Fruit fly (Drosophila melanogaster) whole organism, embryonic: ENCODE data around the gene Glut4EF.
A peak's percentile ranks its signal among the peaks of the same experiment; 100 is the strongest.

Experiments
- Adf1 ChIP-seq: fragments of 200-800 bp; sonication (Bioruptor generic); IDR thresholded peaks from 2 replicates; pipeline ENCODE4 v1.3.6; 2022; ENCODE audit warnings: missing biosample characterization, missing genetic modification characterization
- Antp ChIP-seq: fragments of 200-800 bp; sonication (Bioruptor generic); optimal IDR thresholded peaks from 3 replicates; lab custom pipeline; 2016; ENCODE audit warnings: missing biosample characterization, missing genetic modification characterization
- B-H2 ChIP-seq: fragments of 200-800 bp; sonication (Bioruptor generic); optimal IDR thresholded peaks from 2 replicates; lab custom pipeline; 2018; ENCODE audit warnings: missing biosample characterization, mild to moderate bottlenecking, missing genetic modification characterization
- BtbVII ChIP-seq: fragments of 200-800 bp; sonication (Bioruptor generic); optimal IDR thresholded peaks from 3 replicates; lab custom pipeline; 2017; ENCODE audit warnings: missing biosample characterization, mild to moderate bottlenecking, missing genetic modification characterization
- CG10654 ChIP-seq: fragments of 200-800 bp; sonication (Bioruptor generic); optimal IDR thresholded peaks from 2 replicates; lab custom pipeline; 2016; ENCODE audit warnings: missing biosample characterization, missing genetic modification characterization
- CG11093 ChIP-seq: fragments of 200-800 bp; sonication (Bioruptor generic); IDR thresholded peaks from 3 replicates; pipeline ENCODE4 v1.3.6; 2022; ENCODE audit warnings: missing biosample characterization, missing genetic modification characterization
- CG11398 ChIP-seq: fragments of 200-800 bp; sonication (Bioruptor generic); optimal IDR thresholded peaks from 2 replicates; lab custom pipeline; 2016; ENCODE audit warnings: missing biosample characterization, missing genetic modification characterization
- CG11504 ChIP-seq: fragments of 200-800 bp; sonication (Bioruptor generic); optimal IDR thresholded peaks from 3 replicates; lab custom pipeline; 2019; ENCODE audit warnings: missing biosample characterization, mild to moderate bottlenecking, missing genetic modification characterization, moderate library complexity
- CG12659 ChIP-seq: fragments of 200-800 bp; sonication (Bioruptor generic); optimal IDR thresholded peaks from 3 replicates; lab custom pipeline; 2017; ENCODE audit warnings: mild to moderate bottlenecking, missing biosample characterization, missing genetic modification reagents, missing genetic modification characterization
- CG14441 ChIP-seq: fragments of 200-800 bp; sonication (Bioruptor generic); IDR thresholded peaks from 2 replicates; pipeline ENCODE4 v1.3.6; 2022; ENCODE audit warnings: missing biosample characterization, missing genetic modification characterization
- CG14710 ChIP-seq: fragments of 200-800 bp; sonication (Bioruptor generic); optimal IDR thresholded peaks from 3 replicates; lab custom pipeline; 2019; ENCODE audit warnings: missing biosample characterization, mild to moderate bottlenecking, missing genetic modification characterization, moderate library complexity
- CG15514 ChIP-seq: fragments of 200-800 bp; sonication (Bioruptor generic); optimal IDR thresholded peaks from 3 replicates; lab custom pipeline; 2017; ENCODE audit warnings: missing biosample characterization, missing genetic modification characterization, mild to moderate bottlenecking, moderate library complexity, missing genetic modification reagents
- CG15696 ChIP-seq: fragments of 200-800 bp; sonication (Bioruptor generic); optimal IDR thresholded peaks from 2 replicates; lab custom pipeline; 2019; ENCODE audit warnings: missing biosample characterization, mild to moderate bottlenecking, missing genetic modification characterization, moderate library complexity
- CG2202 ChIP-seq: fragments of 200-800 bp; sonication (Bioruptor generic); optimal IDR thresholded peaks from 2 replicates; lab custom pipeline; 2018; ENCODE audit warnings: missing biosample characterization, mild to moderate bottlenecking, missing genetic modification characterization
- CG2678 ChIP-seq: fragments of 200-800 bp; sonication (Bioruptor generic); optimal IDR thresholded peaks from 3 replicates; lab custom pipeline; 2019; ENCODE audit warnings: missing biosample characterization, mild to moderate bottlenecking, missing genetic modification characterization, moderate library complexity
- CG2712 ChIP-seq: fragments of 200-800 bp; optimal IDR thresholded peaks from 3 replicates; lab custom pipeline; 2019; ENCODE audit warnings: missing biosample characterization, mild to moderate bottlenecking, missing genetic modification characterization, moderate library complexity
- CG3065 ChIP-seq: fragments of 200-800 bp; sonication (Bioruptor generic); optimal IDR thresholded peaks from 2 replicates; lab custom pipeline; 2016; ENCODE audit warnings: missing biosample characterization, missing genetic modification characterization
- CG31388 ChIP-seq: fragments of 200-800 bp; sonication (Bioruptor generic); optimal IDR thresholded peaks from 2 replicates; lab custom pipeline; 2016; ENCODE audit warnings: missing biosample characterization, missing genetic modification characterization
- CG31441 ChIP-seq: fragments of 200-800 bp; sonication (Bioruptor generic); IDR thresholded peaks from 2 replicates; pipeline ENCODE4 v1.3.6; 2022; ENCODE audit warnings: missing biosample characterization, missing genetic modification characterization
- CG32772 ChIP-seq: fragments of 200-800 bp; sonication (Bioruptor generic); IDR thresholded peaks from 2 replicates; pipeline ENCODE4 v1.3.6; 2022; ENCODE audit warnings: missing biosample characterization, missing genetic modification characterization
- CG3838 ChIP-seq: fragments of 200-800 bp; sonication (Bioruptor generic); optimal IDR thresholded peaks from 3 replicates; lab custom pipeline; 2016; ENCODE audit warnings: missing biosample characterization, missing genetic modification characterization
- CG3847 ChIP-seq: fragments of 200-800 bp; sonication (Bioruptor generic); IDR thresholded peaks from 2 replicates; pipeline ENCODE4 v1.3.6; 2022; ENCODE audit warnings: missing biosample characterization, missing genetic modification characterization
- CG6254 ChIP-seq: fragments of 200-800 bp; sonication (Bioruptor generic); optimal IDR thresholded peaks from 3 replicates; lab custom pipeline; 2017; ENCODE audit warnings: mild to moderate bottlenecking, missing biosample characterization, missing genetic modification reagents, missing genetic modification characterization
- CG6272 ChIP-seq: fragments of 200-800 bp; sonication (Bioruptor generic); IDR thresholded peaks from 2 replicates; pipeline ENCODE4 v1.3.6; 2022; ENCODE audit warnings: missing biosample characterization, missing genetic modification characterization
- CG6854 ChIP-seq: fragments of 200-800 bp; sonication (Bioruptor generic); optimal IDR thresholded peaks from 3 replicates; lab custom pipeline; 2017; ENCODE audit warnings: missing biosample characterization, mild to moderate bottlenecking, missing genetic modification characterization
- CG7271 ChIP-seq: fragments of 200-800 bp; sonication (Bioruptor generic); optimal IDR thresholded peaks from 2 replicates; lab custom pipeline; 2018; ENCODE audit warnings: missing biosample characterization, mild to moderate bottlenecking, missing genetic modification characterization, moderate library complexity
- CG8281 ChIP-seq: fragments of 200-800 bp; sonication (Bioruptor generic); optimal IDR thresholded peaks from 2 replicates; lab custom pipeline; 2018; ENCODE audit warnings: missing biosample characterization, mild to moderate bottlenecking, missing genetic modification characterization, moderate library complexity
- CG9727 ChIP-seq: fragments of 200-800 bp; sonication (Bioruptor generic); optimal IDR thresholded peaks from 3 replicates; lab custom pipeline; 2017; ENCODE audit warnings: missing biosample characterization, mild to moderate bottlenecking, missing genetic modification characterization
- CoRest ChIP-seq: fragments of 200-800 bp; sonication (Bioruptor generic); optimal IDR thresholded peaks from 3 replicates; lab custom pipeline; 2018; ENCODE audit warnings: missing biosample characterization, mild to moderate bottlenecking, missing genetic modification characterization, moderate library complexity
- Dek ChIP-seq: fragments of 200-800 bp; sonication (Bioruptor generic); optimal IDR thresholded peaks from 3 replicates; lab custom pipeline; 2019; ENCODE audit warnings: missing biosample characterization, mild to moderate bottlenecking, missing genetic modification characterization, moderate library complexity
- Fer3 ChIP-seq: fragments of 200-800 bp; sonication (Bioruptor generic); optimal IDR thresholded peaks from 2 replicates; lab custom pipeline; 2018; ENCODE audit warnings: missing biosample characterization, mild to moderate bottlenecking, missing genetic modification characterization, moderate library complexity
- Nf-YA ChIP-seq: fragments of 200-800 bp; sonication (Bioruptor generic); IDR thresholded peaks from 2 replicates; pipeline ENCODE4 v1.3.6; 2022; ENCODE audit warnings: missing biosample characterization, missing genetic modification characterization
- Oaz ChIP-seq: fragments of 200-800 bp; sonication (Bioruptor generic); IDR thresholded peaks from 2 replicates; pipeline ENCODE4 v1.3.6; 2022; ENCODE audit warnings: missing biosample characterization, missing genetic modification characterization
- Xbp1 ChIP-seq: fragments of 200-800 bp; sonication (Bioruptor generic); optimal IDR thresholded peaks from 3 replicates; lab custom pipeline; 2016; ENCODE audit warnings: missing biosample characterization, mild to moderate bottlenecking, missing genetic modification characterization
- Xrp1 ChIP-seq: fragments of 200-800 bp; sonication (Bioruptor generic); IDR thresholded peaks from 2 replicates; pipeline ENCODE4 v1.3.6; 2022; ENCODE audit warnings: missing biosample characterization, missing genetic modification characterization
- al ChIP-seq: fragments of 200-800 bp; sonication (Bioruptor generic); IDR thresholded peaks from 2 replicates; pipeline ENCODE4 v1.3.6; 2022; ENCODE audit warnings: missing biosample characterization, missing genetic modification characterization
- ara ChIP-seq: fragments of 200-800 bp; sonication (Bioruptor generic); IDR thresholded peaks from 2 replicates; pipeline ENCODE4 v1.3.6; 2022; ENCODE audit warnings: missing biosample characterization, missing genetic modification characterization
- ase ChIP-seq: fragments of 200-800 bp; sonication (Bioruptor generic); IDR thresholded peaks from 3 replicates; pipeline ENCODE4 v1.3.6; 2022; ENCODE audit warnings: missing biosample characterization, missing genetic modification characterization
- cad ChIP-seq: fragments of >200 bp; optimal IDR thresholded peaks from 2 replicates; lab custom pipeline; 2017; ENCODE audit warnings: missing biosample characterization, missing genetic modification characterization
- croc ChIP-seq: fragments of 200-800 bp; sonication (Bioruptor generic); conservative IDR thresholded peaks from 3 replicates; pipeline ENCODE4 v1.3.6; 2022; ENCODE audit warnings: missing biosample characterization, missing genetic modification characterization
- emc ChIP-seq: fragments of 200-800 bp; sonication (Bioruptor generic); optimal IDR thresholded peaks from 2 replicates; lab custom pipeline; 2016; ENCODE audit warnings: missing biosample characterization, missing genetic modification characterization
- inv ChIP-seq: fragments of 200-800 bp; sonication (Bioruptor generic); IDR thresholded peaks from 2 replicates; pipeline ENCODE4 v1.3.6; 2022; ENCODE audit warnings: missing biosample characterization, missing genetic modification characterization; ENCODE audit not compliant: partially characterized antibody
- nau ChIP-seq: fragments of 200-800 bp; sonication (Bioruptor generic); optimal IDR thresholded peaks from 3 replicates; lab custom pipeline; 2017; ENCODE audit warnings: missing biosample characterization, mild to moderate bottlenecking, missing genetic modification characterization, missing genetic modification reagents
- nom ChIP-seq: fragments of 200-800 bp; sonication (Bioruptor generic); optimal IDR thresholded peaks from 2 replicates; lab custom pipeline; 2017; ENCODE audit warnings: missing biosample characterization, missing genetic modification characterization, mild to moderate bottlenecking, moderate library complexity, missing genetic modification reagents
- pnt ChIP-seq: fragments of 200-800 bp; sonication (Bioruptor generic); optimal IDR thresholded peaks from 3 replicates; lab custom pipeline; 2016; ENCODE audit warnings: missing biosample characterization, missing genetic modification characterization
- shn ChIP-seq: fragments of 200-800 bp; sonication (Bioruptor generic); optimal IDR thresholded peaks from 3 replicates; lab custom pipeline; 2016; ENCODE audit warnings: missing biosample characterization, missing genetic modification characterization
- slbo ChIP-seq: fragments of 200-800 bp; sonication (Bioruptor generic); IDR thresholded peaks from 2 replicates; pipeline ENCODE4 v1.3.6; 2022; ENCODE audit warnings: missing biosample characterization, missing genetic modification characterization
- trem ChIP-seq: fragments of 200-800 bp; optimal IDR thresholded peaks from 3 replicates; lab custom pipeline; 2019; ENCODE audit warnings: missing biosample characterization, mild to moderate bottlenecking, missing genetic modification characterization, moderate library complexity
- wdn ChIP-seq: fragments of 200-800 bp; sonication (Bioruptor generic); IDR thresholded peaks from 2 replicates; pipeline ENCODE4 v1.3.6; 2022; ENCODE audit warnings: missing biosample characterization, missing genetic modification characterization
- zen ChIP-seq: fragments of 200-800 bp; sonication (Bioruptor generic); optimal IDR thresholded peaks from 3 replicates; lab custom pipeline; 2018; ENCODE audit warnings: missing biosample characterization, mild to moderate bottlenecking, missing genetic modification characterization, moderate library complexity
- zen2 ChIP-seq: fragments of 200-800 bp; sonication (Bioruptor generic); IDR thresholded peaks from 3 replicates; pipeline ENCODE4 v1.3.6; 2022; ENCODE audit warnings: missing biosample characterization, missing genetic modification characterization; ENCODE audit not compliant: partially characterized antibody

Gene Glut4EF

DNA sequence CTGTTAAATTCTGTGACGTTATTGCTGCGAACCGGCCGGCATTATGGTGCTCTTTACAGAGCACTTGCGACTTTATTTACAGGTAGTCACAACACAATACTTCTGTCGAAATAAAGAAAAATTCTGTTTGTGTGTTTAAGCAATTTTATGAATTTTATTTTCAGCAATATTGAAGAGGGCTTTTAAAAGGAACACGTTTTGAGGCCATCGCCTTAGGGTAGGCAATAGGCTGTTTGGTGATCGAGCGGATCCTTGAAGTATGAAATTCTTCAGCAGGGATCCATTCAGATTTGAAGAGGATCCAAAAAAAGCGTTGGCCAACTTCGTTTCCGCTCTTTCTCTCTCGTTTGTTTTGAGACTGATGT is 746 bp upstream of the Glut4EF start (continued):
- TF ChIP-seq CG11504 = peak; percentile 90
- TF ChIP-seq nom (GFP tag; lab: Kevin White, UChicago) = no peak
- TF ChIP-seq croc (GFP tag; lab: Robert Waterston, UW) = peak; percentile 51; the same call in 2 of the 3 replicates
- TF ChIP-seq wdn (GFP tag; lab: Robert Waterston, UW) = 0 out of 2 replicates have a peak, but pooled peaks have one; percentile 6
- peak; percentile 84 for TF ChIP-seq pnt (GFP tag; lab: Kevin White, UChicago)
- peak; percentile 78 for TF ChIP-seq CoRest
- peak; percentile 85 for TF ChIP-seq CG14441 (GFP tag; lab: Robert Waterston, UW)
- peak; percentile 35 for TF ChIP-seq CG15696 (tag; lab: Kevin White, UChicago)
- TF ChIP-seq al (GFP tag; lab: Robert Waterston, UW) = peak; percentile 53; the same call in 1 of the 2 replicates
- TF ChIP-seq BtbVII (GFP tag; lab: Kevin White, UChicago) = peak; percentile 77
- no peak for TF ChIP-seq CG7271 (tag; lab: Kevin White, UChicago)
- peak; percentile 87 for TF ChIP-seq CG2678 (tag; lab: Kevin White, UChicago)
- TF ChIP-seq CG6854 (GFP tag; lab: Kevin White, UChicago) = peak; percentile 69
- TF ChIP-seq zen (tag; lab: Kevin White, UChicago) = peak; percentile 49
- peak; percentile 29 for TF ChIP-seq CG14710
- TF ChIP-seq slbo (GFP tag; lab: Robert Waterston, UW) = peak; percentile 82
- peak; percentile 58 for TF ChIP-seq Xrp1
- TF ChIP-seq CG3847 (GFP tag; lab: Robert Waterston, UW) = peak; percentile 69
- TF ChIP-seq CG32772 (GFP tag; lab: Robert Waterston, UW) = peak; percentile 74
- TF ChIP-seq trem (tag; lab: Kevin White, UChicago) = no peak
- no peak; the same call in 1 of the 2 replicates for TF ChIP-seq Adf1 (GFP tag; lab: Robert Waterston, UW)
- TF ChIP-seq CG8281 (tag; lab: Kevin White, UChicago) = peak; percentile 1
- no peak for TF ChIP-seq CG6254 (GFP tag; lab: Kevin White, UChicago)
- peak; percentile 80 for TF ChIP-seq Xbp1 (GFP tag; lab: Kevin White, UChicago)
- peak; percentile 83 for TF ChIP-seq emc (GFP tag; lab: Kevin White, UChicago)
- TF ChIP-seq CG3838 = no peak
- TF ChIP-seq Oaz (GFP tag; lab: Robert Waterston, UW) = peak; percentile 64
- TF ChIP-seq inv = no peak
- peak; percentile 76 for TF ChIP-seq CG9727 (GFP tag; lab: Kevin White, UChicago)
- TF ChIP-seq CG6272 = peak; percentile 49
- peak; percentile 75 for TF ChIP-seq CG10654 (GFP tag; lab: Kevin White, UChicago)
- no peak for TF ChIP-seq B-H2
- peak; percentile 84 for TF ChIP-seq Antp (GFP tag; lab: Kevin White, UChicago)
- TF ChIP-seq zen2 = no peak
- TF ChIP-seq CG3065 (GFP tag; lab: Kevin White, UChicago) = peak; percentile 41
- peak; percentile 79 for TF ChIP-seq Fer3 (tag; lab: Kevin White, UChicago)
- TF ChIP-seq CG31388 (GFP tag; lab: Kevin White, UChicago) = no peak
- no peak for TF ChIP-seq ara (GFP tag; lab: Robert Waterston, UW)
- TF ChIP-seq CG2712 (tag; lab: Kevin White, UChicago) = peak; percentile 81
- no peak; the same call in 2 of the 3 replicates for TF ChIP-seq ase (GFP tag; lab: Robert Waterston, UW)
- peak; percentile 85 for TF ChIP-seq Dek (tag; lab: Kevin White, UChicago)
- peak; percentile 75; the same call in 2 of the 3 replicates for TF ChIP-seq CG11093 (GFP tag; lab: Robert Waterston, UW)
- peak; percentile 97 for TF ChIP-seq shn (GFP tag; lab: Kevin White, UChicago)
- TF ChIP-seq CG31441 (GFP tag; lab: Robert Waterston, UW) = peak; percentile 67
- peak; percentile 57 for TF ChIP-seq CG15514 (GFP tag; lab: Kevin White, UChicago)
- no peak for TF ChIP-seq cad
- TF ChIP-seq CG2202 (tag; lab: Kevin White, UChicago) = no peak
- peak; percentile 68 for TF ChIP-seq nau (GFP tag; lab: Kevin White, UChicago)
- TF ChIP-seq Nf-YA (GFP tag; lab: Robert Waterston, UW) = 0 out of 2 replicates have a peak, but pooled peaks have one; percentile 15
- peak; percentile 86 for TF ChIP-seq CG11398 (GFP tag; lab: Kevin White, UChicago)
- peak; percentile 73 for TF ChIP-seq CG12659 (GFP tag; lab: Kevin White, UChicago)
